Fruit fly (Drosophila melanogaster) whole organism, wandering third instar larva: ENCODE measurements around the gene lectin-24Db.

Experiments
- Abd-B ChIP-seq: fragments of >200 bp; optimal IDR thresholded peaks from 2 replicates; lab custom pipeline; 2017; ENCODE audit warnings: missing biosample characterization, missing genetic modification characterization
- CG32264 ChIP-seq: fragments of 200-800 bp; sonication (Bioruptor generic); optimal IDR thresholded peaks from 2 replicates; lab custom pipeline; 2016; ENCODE audit warnings: missing biosample characterization, missing genetic modification characterization
- CG9705 ChIP-seq: fragments of 200-800 bp; sonication (Bioruptor generic); optimal IDR thresholded peaks from 2 replicates; lab custom pipeline; 2018; ENCODE audit warnings: missing biosample characterization, mild to moderate bottlenecking, missing genetic modification characterization
- CrebA ChIP-seq: fragments of 200-800 bp; sonication (Bioruptor generic); optimal IDR thresholded peaks from 2 replicates; lab custom pipeline; 2016; ENCODE audit warnings: missing biosample characterization, mild to moderate bottlenecking, missing genetic modification characterization, borderline replicate concordance
- Dfd ChIP-seq: fragments of >200 bp; optimal IDR thresholded peaks from 2 replicates; lab custom pipeline; 2017; ENCODE audit warnings: missing biosample characterization, missing genetic modification characterization
- Dif ChIP-seq: fragments of 200-275, 200-300 bp; sonication (Bioruptor generic); optimal IDR thresholded peaks from 2 replicates; lab custom pipeline; 2018; ENCODE audit warnings: missing biosample characterization, missing genetic modification characterization; ENCODE audit not compliant: partially characterized antibody
- GATAd ChIP-seq: sonication (Bioruptor generic); optimal IDR thresholded peaks from 2 replicates; lab custom pipeline; 2016; ENCODE audit warnings: missing biosample characterization, missing genetic modification characterization
- HLH106 ChIP-seq: fragments of 200-800 bp; optimal IDR thresholded peaks from 3 replicates; lab custom pipeline; 2019; ENCODE audit warnings: missing biosample characterization, mild to moderate bottlenecking, missing genetic modification characterization, moderate library complexity
- Hnf4 ChIP-seq: fragments of 200-800 bp; sonication (Bioruptor generic); optimal IDR thresholded peaks from 2 replicates; lab custom pipeline; 2016; ENCODE audit warnings: missing biosample characterization, mild to moderate bottlenecking, missing genetic modification characterization
- Hr78 ChIP-seq: fragments of >200 bp; optimal IDR thresholded peaks from 2 replicates; lab custom pipeline; 2017; ENCODE audit warnings: missing biosample characterization, missing genetic modification characterization
- Hr83 ChIP-seq: fragments of 200-300 bp; sonication (Bioruptor generic); optimal IDR thresholded peaks from 2 replicates; lab custom pipeline; 2016; ENCODE audit warnings: missing biosample characterization, mild to moderate bottlenecking, missing genetic modification characterization, moderate library complexity; ENCODE audit not compliant: poor library complexity, severe bottlenecking
- Jra ChIP-seq: sonication (Bioruptor generic); optimal IDR thresholded peaks from 2 replicates; lab custom pipeline; 2016; ENCODE audit warnings: missing biosample characterization, missing genetic modification characterization
- Mio ChIP-seq: sonication (Bioruptor generic); optimal IDR thresholded peaks from 2 replicates; lab custom pipeline; 2016; ENCODE audit warnings: missing biosample characterization, missing genetic modification characterization
- Myc ChIP-seq: fragments of >200 bp; optimal IDR thresholded peaks from 2 replicates; lab custom pipeline; 2017
- N ChIP-seq: fragments of >200 bp; optimal IDR thresholded peaks from 2 replicates; lab custom pipeline; 2018; ENCODE audit warnings: missing biosample characterization, missing external identifiers, missing genetic modification characterization
- OdsH ChIP-seq: fragments of 200-800 bp; sonication (Bioruptor generic); optimal IDR thresholded peaks from 2 replicates; lab custom pipeline; 2016; ENCODE audit warnings: missing biosample characterization, mild to moderate bottlenecking, missing genetic modification characterization
- Rel ChIP-seq, 2 experiments: fragments of 200-800 bp; sonication (Bioruptor generic) in 1 of 2; optimal IDR thresholded peaks; 2 replicates in 1 of 2; 3 replicates in 1 of 2; lab custom pipeline; 2016 to 2019; ENCODE audit warnings: mild to moderate bottlenecking in 2 of 2, missing biosample characterization in 2 of 2, missing genetic modification characterization in 2 of 2, moderate library complexity in 1 of 2
- Sp1 ChIP-seq: fragments of 200-800 bp; sonication (Bioruptor generic); optimal IDR thresholded peaks from 3 replicates; lab custom pipeline; 2019; ENCODE audit warnings: missing biosample characterization, mild to moderate bottlenecking, missing genetic modification characterization, moderate library complexity
- Vsx2 ChIP-seq: fragments of 200-300, 225-300 bp; sonication (Bioruptor generic); optimal IDR thresholded peaks from 2 replicates; lab custom pipeline; 2018; ENCODE audit warnings: missing biosample characterization, missing genetic modification characterization; ENCODE audit not compliant: partially characterized antibody
- br ChIP-seq: fragments of 200-800 bp; sonication (Bioruptor generic); optimal IDR thresholded peaks from 2 replicates; lab custom pipeline; 2016; ENCODE audit warnings: missing biosample characterization, missing genetic modification characterization
- brk ChIP-seq: fragments of 200-800 bp; sonication (Bioruptor generic); optimal IDR thresholded peaks from 2 replicates; lab custom pipeline; 2016; ENCODE audit warnings: missing biosample characterization, mild to moderate bottlenecking, missing genetic modification characterization
- dl ChIP-seq, 2 experiments: fragments of 175-275, 200-275 bp in 1 of 2; fragments of 200-275 bp in 1 of 2; sonication (Bioruptor generic); optimal IDR thresholded peaks; lab custom pipeline; 2018; ENCODE audit warnings: mild to moderate bottlenecking in 2 of 2, missing biosample characterization in 2 of 2, missing genetic modification characterization in 2 of 2, moderate library complexity in 2 of 2; ENCODE audit not compliant: partially characterized antibody in 2 of 2, insufficient read depth in 1 of 2
- dmrt93B ChIP-seq: fragments of 200-800 bp; sonication (Bioruptor generic); optimal IDR thresholded peaks from 2 replicates; lab custom pipeline; 2018; ENCODE audit warnings: missing biosample characterization, mild to moderate bottlenecking, missing genetic modification characterization
- dsf ChIP-seq: sonication (Bioruptor generic); optimal IDR thresholded peaks from 2 replicates; lab custom pipeline; 2016; ENCODE audit warnings: missing biosample characterization, missing genetic modification characterization, borderline replicate concordance
- ey ChIP-seq: fragments of 200-800 bp; sonication (Bioruptor generic); optimal IDR thresholded peaks from 2 replicates; lab custom pipeline; 2016; ENCODE audit warnings: missing biosample characterization, missing genetic modification characterization
- foxo ChIP-seq, 2 experiments: fragments of 200-800 bp; sonication (Bioruptor generic); optimal IDR thresholded peaks; 2 replicates in 1 of 2; 3 replicates in 1 of 2; lab custom pipeline; 2016 to 2017; ENCODE audit warnings: missing biosample characterization in 2 of 2, missing genetic modification characterization in 2 of 2
- fru ChIP-seq: fragments of 200-800 bp; sonication (Bioruptor generic); optimal IDR thresholded peaks from 3 replicates; lab custom pipeline; 2016; ENCODE audit warnings: missing biosample characterization, mild to moderate bottlenecking, missing genetic modification characterization
- h ChIP-seq: fragments of 200-800 bp; sonication (Bioruptor generic); optimal IDR thresholded peaks from 3 replicates; lab custom pipeline; 2016; ENCODE audit warnings: missing biosample characterization, mild to moderate bottlenecking, missing genetic modification characterization
- jim ChIP-seq: fragments of 175-275, 200-325 bp; sonication (Bioruptor generic); optimal IDR thresholded peaks from 2 replicates; lab custom pipeline; 2016; ENCODE audit warnings: missing biosample characterization, mild to moderate bottlenecking, missing genetic modification characterization
- lola ChIP-seq: fragments of >200 bp; optimal IDR thresholded peaks from 2 replicates; lab custom pipeline; 2017; ENCODE audit warnings: missing biosample characterization, missing genetic modification characterization
- pan ChIP-seq: fragments of >200 bp; optimal IDR thresholded peaks from 2 replicates; lab custom pipeline; 2017
- psq ChIP-seq: fragments of 200-800 bp; sonication (Bioruptor generic); optimal IDR thresholded peaks from 3 replicates; lab custom pipeline; 2017; ENCODE audit warnings: missing biosample characterization, mild to moderate bottlenecking, missing genetic modification characterization, moderate library complexity
- rgr ChIP-seq: fragments of 200-800 bp; sonication (Bioruptor generic); optimal IDR thresholded peaks from 3 replicates; lab custom pipeline; 2016; ENCODE audit warnings: missing biosample characterization, mild to moderate bottlenecking, missing genetic modification characterization
- sage ChIP-seq: fragments of 200-800 bp; sonication (Bioruptor generic); optimal IDR thresholded peaks from 2 replicates; lab custom pipeline; 2016; ENCODE audit warnings: missing biosample characterization, mild to moderate bottlenecking, missing genetic modification characterization
- sv ChIP-seq: fragments of 200-800 bp; sonication (Bioruptor generic); optimal IDR thresholded peaks from 3 replicates; lab custom pipeline; 2016; ENCODE audit warnings: missing biosample characterization, missing genetic modification characterization
- tai ChIP-seq: sonication (Bioruptor generic); optimal IDR thresholded peaks from 2 replicates; lab custom pipeline; 2016; ENCODE audit warnings: missing biosample characterization, missing genetic modification characterization
- usp ChIP-seq: fragments of >200 bp; optimal IDR thresholded peaks from 2 replicates; lab custom pipeline; 2017; ENCODE audit warnings: missing biosample characterization, missing genetic modification characterization
- woc ChIP-seq: sonication (Bioruptor generic); optimal IDR thresholded peaks from 2 replicates; lab custom pipeline; 2016; ENCODE audit warnings: missing biosample characterization, mild to moderate bottlenecking, missing genetic modification characterization

lectin-24Db gene

DNA sequence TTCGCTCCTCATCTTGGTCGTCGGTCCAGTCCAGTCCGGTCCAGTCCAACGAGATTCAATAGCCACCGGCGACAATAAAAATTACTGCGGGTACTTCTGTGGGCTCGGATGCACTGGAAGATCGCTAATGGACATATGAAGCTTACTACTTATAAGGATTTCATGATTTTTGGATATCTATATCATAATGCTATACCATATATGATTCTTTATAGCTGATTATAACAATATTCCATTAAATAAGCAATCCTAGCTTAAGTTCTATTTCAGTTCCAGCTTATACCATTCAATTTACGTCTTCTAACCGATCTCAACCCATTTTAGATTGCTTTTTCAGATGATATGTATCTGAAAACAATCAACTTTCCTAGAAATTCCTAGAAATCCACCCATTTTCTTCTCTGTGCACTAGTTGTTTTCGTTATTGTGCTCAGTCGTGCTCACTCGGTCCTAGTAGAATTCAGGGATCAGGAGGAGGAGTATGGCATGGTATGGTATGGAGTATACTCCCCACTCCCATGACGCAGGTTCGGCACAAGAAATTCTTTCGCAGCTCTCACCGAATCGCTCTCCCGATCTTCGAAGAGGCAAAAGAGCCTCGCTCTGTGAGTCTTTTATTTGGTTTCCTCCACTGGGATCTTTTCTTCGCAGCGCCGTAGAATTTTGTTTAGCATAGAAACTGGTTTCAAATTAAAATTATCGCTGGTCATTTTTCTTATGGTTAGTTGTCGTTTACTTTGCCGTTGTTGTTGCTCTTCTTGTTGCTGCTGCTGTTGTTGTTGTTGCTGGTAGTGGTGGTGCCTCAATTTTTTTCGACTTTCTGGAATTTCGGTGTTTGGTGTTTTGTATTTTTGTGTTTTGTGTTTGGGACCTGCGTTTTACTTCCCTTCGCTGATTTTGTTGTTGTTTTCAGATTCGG, 34.3 kb downstream of the lectin-24Db start:
- TF ChIP-seq Dif (GFP tag; lab: Kevin White, UChicago) (peak; percentile 72), Rel (GFP tag; optimal IDR thresholded peaks at IDR 0.05; lab: Kevin White, UChicago) (no peak), Rel (tag; optimal IDR thresholded peaks at IDR 0.05; lab: Kevin White, UChicago) (no peak), h (GFP tag; lab: Kevin White, UChicago) (peak; percentile 73), GATAd (GFP tag; lab: Kevin White, UChicago) (no peak), ey (GFP tag; lab: Kevin White, UChicago) (peak; percentile 87), psq (GFP tag; lab: Kevin White, UChicago) (peak; percentile 33), dl (GFP tag; optimal IDR thresholded peaks at IDR 0.05; lab: Kevin White, UChicago; ENCODE audit: insufficient read depth in 1 of 2, partially characterized antibody in 2 of 2) (peak; percentile 43 to 75), jim (GFP tag; lab: Kevin White, UChicago) (no peak), br (peak; percentile 65), Mio (GFP tag; lab: Kevin White, UChicago) (no peak), dsf (GFP tag; lab: Kevin White, UChicago) (no peak), Vsx2 (GFP tag; lab: Kevin White, UChicago) (no peak), sage (GFP tag; lab: Kevin White, UChicago) (peak; percentile 3), HLH106 (tag; lab: Kevin White, UChicago) (peak; percentile 84), CG32264 (no peak), Jra (GFP tag; lab: Kevin White, UChicago) (no peak), pan (lab: Kevin White, UChicago) (no peak), Hr83 (GFP tag; lab: Kevin White, UChicago) (no peak), woc (peak; percentile 65), rgr (GFP tag; lab: Kevin White, UChicago) (peak; percentile 63), brk (GFP tag; lab: Kevin White, UChicago) (no peak), N (GFP tag; lab: Kevin White, UChicago) (no peak), dmrt93B (GFP tag; lab: Kevin White, UChicago) (peak; percentile 85), Sp1 (GFP tag; lab: Kevin White, UChicago) (peak; percentile 57), sv (GFP tag; lab: Kevin White, UChicago) (no peak), foxo (GFP tag; optimal IDR thresholded peaks at IDR 0.05; lab: Kevin White, UChicago) (peak in 1 of 2 experiments; percentile 63), tai (no peak), CrebA (GFP tag; lab: Kevin White, UChicago) (no peak), lola (GFP tag; lab: Kevin White, UChicago) (no peak), fru (GFP tag; lab: Kevin White, UChicago) (peak; percentile 89), Dfd (no peak), CG9705 (peak; percentile 32), Myc (lab: Kevin White, UChicago) (no peak), Abd-B (no peak), Hr78 (GFP tag; lab: Kevin White, UChicago) (no peak), OdsH (GFP tag; lab: Kevin White, UChicago) (peak; percentile 79), usp (GFP tag; lab: Kevin White, UChicago) (no peak), Hnf4 (no peak)

DNA sequence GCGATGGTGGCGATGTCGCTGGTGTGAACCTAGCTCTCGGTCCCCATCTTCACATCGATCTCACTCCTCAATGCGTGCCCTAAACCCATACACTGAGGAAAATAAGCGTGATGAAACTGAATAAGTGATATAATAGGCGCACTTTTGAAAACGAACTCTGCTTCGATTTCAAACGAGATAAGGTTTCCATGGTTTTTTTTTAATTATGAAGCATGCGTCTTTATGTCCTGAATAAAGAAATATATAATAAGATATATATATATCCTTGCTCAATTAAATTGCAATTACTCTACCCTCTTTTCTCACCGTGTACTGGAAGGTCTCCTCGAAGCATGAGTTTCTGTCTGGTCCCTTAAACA, 35.0 kb downstream of the lectin-24Db start:
- TF ChIP-seq sage (GFP tag; lab: Kevin White, UChicago), result peak; percentile 75
- no peak for TF ChIP-seq Dfd
- TF ChIP-seq rgr (GFP tag; lab: Kevin White, UChicago), result peak; percentile 89
- peak; percentile 39 for TF ChIP-seq woc
- peak; percentile 69 for TF ChIP-seq dmrt93B (GFP tag; lab: Kevin White, UChicago)
- peak; percentile 13 for TF ChIP-seq Jra (GFP tag; lab: Kevin White, UChicago)
- TF ChIP-seq Sp1 (GFP tag; lab: Kevin White, UChicago), result peak; percentile 89
- TF ChIP-seq CG32264, result peak; percentile 46
- no peak for TF ChIP-seq Myc (lab: Kevin White, UChicago)
- no peak for TF ChIP-seq Vsx2 (GFP tag; lab: Kevin White, UChicago)
- peak; percentile 80 for TF ChIP-seq fru (GFP tag; lab: Kevin White, UChicago)
- TF ChIP-seq pan (lab: Kevin White, UChicago), result no peak
- TF ChIP-seq brk (GFP tag; lab: Kevin White, UChicago), result no peak
- TF ChIP-seq Hr78 (GFP tag; lab: Kevin White, UChicago), result no peak
- TF ChIP-seq dl (GFP tag; optimal IDR thresholded peaks at IDR 0.05; lab: Kevin White, UChicago; ENCODE audit: insufficient read depth in 1 of 2, partially characterized antibody in 2 of 2), result no peak
- TF ChIP-seq Abd-B, result no peak
- TF ChIP-seq CrebA (GFP tag; lab: Kevin White, UChicago), result no peak
- no peak for TF ChIP-seq tai
- TF ChIP-seq foxo (GFP tag; optimal IDR thresholded peaks at IDR 0.05; lab: Kevin White, UChicago), result peak in 1 of 2 experiments; percentile 91
- TF ChIP-seq Hr83 (GFP tag; lab: Kevin White, UChicago), result no peak
- TF ChIP-seq Mio (GFP tag; lab: Kevin White, UChicago), result no peak
- peak; percentile 69 for TF ChIP-seq CG9705
- no peak for TF ChIP-seq jim (GFP tag; lab: Kevin White, UChicago)
- TF ChIP-seq GATAd (GFP tag; lab: Kevin White, UChicago), result no peak
- no peak for TF ChIP-seq N (GFP tag; lab: Kevin White, UChicago)
- TF ChIP-seq OdsH (GFP tag; lab: Kevin White, UChicago), result peak; percentile 87
- TF ChIP-seq h (GFP tag; lab: Kevin White, UChicago), result peak; percentile 88
- TF ChIP-seq lola (GFP tag; lab: Kevin White, UChicago), result no peak
- TF ChIP-seq psq (GFP tag; lab: Kevin White, UChicago), result peak; percentile 86
- TF ChIP-seq dsf (GFP tag; lab: Kevin White, UChicago), result no peak
- TF ChIP-seq Hnf4, result peak; percentile 63
- TF ChIP-seq br, result peak; percentile 64
- peak; percentile 89 for TF ChIP-seq HLH106 (tag; lab: Kevin White, UChicago)
- TF ChIP-seq sv (GFP tag; lab: Kevin White, UChicago), result no peak
- peak; percentile 75 for TF ChIP-seq ey (GFP tag; lab: Kevin White, UChicago)
- TF ChIP-seq Rel (GFP tag; optimal IDR thresholded peaks at IDR 0.05; lab: Kevin White, UChicago), result peak; percentile 85
- TF ChIP-seq Rel (tag; optimal IDR thresholded peaks at IDR 0.05; lab: Kevin White, UChicago), result peak; percentile 22
- TF ChIP-seq Dif (GFP tag; lab: Kevin White, UChicago), result no peak
- no peak for TF ChIP-seq usp (GFP tag; lab: Kevin White, UChicago)
